Fruit fly (Drosophila melanogaster) whole organism, embryonic: ENCODE data around the gene CG10063.
A peak's percentile ranks its signal among the peaks of the same experiment; 100 is the strongest.

Experiments
- Awh ChIP-seq: fragments of 200-800 bp; sonication (Bioruptor generic); IDR thresholded peaks from 2 replicates; pipeline ENCODE4, ENCODE4 v1.3.6; 2022; ENCODE audit warnings: missing biosample characterization, missing genetic modification characterization
- B-H1 ChIP-seq: fragments of 200-800 bp; sonication (Bioruptor generic); IDR thresholded peaks from 3 replicates; pipeline ENCODE4 v1.3.6; 2022; ENCODE audit warnings: missing biosample characterization, missing genetic modification characterization
- CG10209 ChIP-seq: fragments of 200-800 bp; sonication (Bioruptor generic); optimal IDR thresholded peaks from 3 replicates; lab custom pipeline; 2017; ENCODE audit warnings: missing biosample characterization, mild to moderate bottlenecking, missing genetic modification characterization, missing genetic modification reagents
- CG10543 ChIP-seq: fragments of 200-800 bp; sonication (Bioruptor generic); optimal IDR thresholded peaks from 3 replicates; lab custom pipeline; 2017; ENCODE audit warnings: missing biosample characterization, mild to moderate bottlenecking, missing genetic modification characterization, moderate library complexity
- CG11504 ChIP-seq: fragments of 200-800 bp; sonication (Bioruptor generic); optimal IDR thresholded peaks from 3 replicates; lab custom pipeline; 2019; ENCODE audit warnings: missing biosample characterization, mild to moderate bottlenecking, missing genetic modification characterization, moderate library complexity
- CG13296 ChIP-seq: fragments of 200-800 bp; sonication (Bioruptor generic); optimal IDR thresholded peaks from 3 replicates; lab custom pipeline; 2018; ENCODE audit warnings: missing biosample characterization, mild to moderate bottlenecking, missing genetic modification characterization
- CG14860 ChIP-seq: fragments of 200-800 bp; sonication (Bioruptor generic); IDR thresholded peaks from 3 replicates; pipeline ENCODE4 v1.3.6; 2022; ENCODE audit warnings: missing biosample characterization, missing genetic modification characterization; ENCODE audit not compliant: partially characterized antibody
- CG17328 ChIP-seq: fragments of 200-800 bp; sonication (Bioruptor generic); IDR thresholded peaks from 2 replicates; pipeline ENCODE4 v1.3.6; 2022; ENCODE audit warnings: missing biosample characterization, missing genetic modification characterization
- CG2202 ChIP-seq: fragments of 200-800 bp; sonication (Bioruptor generic); optimal IDR thresholded peaks from 2 replicates; lab custom pipeline; 2018; ENCODE audit warnings: missing biosample characterization, mild to moderate bottlenecking, missing genetic modification characterization
- CG30403 ChIP-seq: fragments of 200-800 bp; sonication (Bioruptor generic); optimal IDR thresholded peaks from 3 replicates; lab custom pipeline; 2016; ENCODE audit warnings: missing biosample characterization, missing genetic modification characterization
- CG33557 ChIP-seq: fragments of 200-800 bp; sonication (Bioruptor generic); optimal IDR thresholded peaks from 2 replicates; lab custom pipeline; 2019; ENCODE audit warnings: missing biosample characterization, mild to moderate bottlenecking, missing genetic modification characterization, moderate library complexity
- CG34376 ChIP-seq: fragments of 200-800 bp; sonication (Bioruptor generic); optimal IDR thresholded peaks from 2 replicates; lab custom pipeline; 2018; ENCODE audit warnings: missing biosample characterization, mild to moderate bottlenecking, missing genetic modification characterization
- CG4707 ChIP-seq: fragments of 200-800 bp; sonication (Bioruptor generic); optimal IDR thresholded peaks from 2 replicates; lab custom pipeline; 2018; ENCODE audit warnings: missing biosample characterization, mild to moderate bottlenecking, missing genetic modification characterization, moderate library complexity
- CG4820 ChIP-seq: fragments of 200-800 bp; sonication (Bioruptor generic); optimal IDR thresholded peaks from 3 replicates; lab custom pipeline; 2016; ENCODE audit warnings: missing biosample characterization, missing genetic modification characterization
- CG6254 ChIP-seq: fragments of 200-800 bp; sonication (Bioruptor generic); optimal IDR thresholded peaks from 3 replicates; lab custom pipeline; 2017; ENCODE audit warnings: mild to moderate bottlenecking, missing biosample characterization, missing genetic modification reagents, missing genetic modification characterization
- CG7987 ChIP-seq: fragments of 200-800 bp; sonication (Bioruptor generic); optimal IDR thresholded peaks from 2 replicates; lab custom pipeline; 2018; ENCODE audit warnings: missing biosample characterization, mild to moderate bottlenecking, missing genetic modification characterization, moderate library complexity
- CG8290 ChIP-seq, 3 experiments: fragments of 200-800 bp; sonication (Bioruptor generic); optimal IDR thresholded peaks; 2 replicates each; lab custom pipeline; 2016 to 2019; ENCODE audit warnings: missing biosample characterization in 3 of 3, missing genetic modification characterization in 3 of 3, mild to moderate bottlenecking in 2 of 3, moderate library complexity in 1 of 3
- CrebB ChIP-seq: fragments of 200-800 bp; sonication (Bioruptor generic); optimal IDR thresholded peaks from 3 replicates; lab custom pipeline; 2018; ENCODE audit warnings: missing biosample characterization, mild to moderate bottlenecking, missing genetic modification characterization
- Dip2 ChIP-seq: fragments of 200-800 bp; sonication (Bioruptor generic); IDR thresholded peaks from 2 replicates; pipeline ENCODE4 v1.3.6; 2022; ENCODE audit warnings: missing biosample characterization, missing genetic modification characterization
- E2f1 ChIP-seq: fragments of 200-800 bp; sonication (Bioruptor generic); IDR thresholded peaks from 2 replicates; pipeline ENCODE4 v1.3.6; 2022; ENCODE audit warnings: missing biosample characterization, missing genetic modification characterization
- Hmr ChIP-seq: fragments of 200-800 bp; sonication (Bioruptor generic); optimal IDR thresholded peaks from 3 replicates; lab custom pipeline; 2017; ENCODE audit warnings: mild to moderate bottlenecking, missing biosample characterization, missing genetic modification reagents, missing genetic modification characterization
- NC2β ChIP-seq: fragments of 200-800 bp; sonication (Bioruptor generic); optimal IDR thresholded peaks from 2 replicates; lab custom pipeline; 2016; ENCODE audit warnings: missing biosample characterization, missing genetic modification characterization
- NfI ChIP-seq: fragments of 200-800 bp; sonication (Bioruptor generic); optimal IDR thresholded peaks from 3 replicates; lab custom pipeline; 2018; ENCODE audit warnings: missing biosample characterization, mild to moderate bottlenecking, missing genetic modification characterization, moderate library complexity
- PHDP ChIP-seq: fragments of 200-800 bp; sonication (Bioruptor generic); optimal IDR thresholded peaks from 3 replicates; lab custom pipeline; 2018; ENCODE audit warnings: missing biosample characterization, mild to moderate bottlenecking, missing genetic modification characterization, moderate library complexity
- Ptx1 ChIP-seq: fragments of 200-800 bp; sonication (Bioruptor generic); IDR thresholded peaks from 2 replicates; pipeline ENCODE4 v1.3.6; 2022; ENCODE audit warnings: missing biosample characterization, missing genetic modification characterization
- Sox102F ChIP-seq: fragments of 200-800 bp; sonication (Bioruptor generic); optimal IDR thresholded peaks from 2 replicates; lab custom pipeline; 2018; ENCODE audit warnings: missing biosample characterization, mild to moderate bottlenecking, missing genetic modification characterization, moderate library complexity
- Tbp ChIP-seq: fragments of >200 bp; optimal IDR thresholded peaks from 2 replicates; lab custom pipeline; 2018; ENCODE audit warnings: missing biosample characterization, missing genetic modification characterization
- ab ChIP-seq: fragments of 200-800 bp; sonication (Bioruptor generic); optimal IDR thresholded peaks from 2 replicates; lab custom pipeline; 2016; ENCODE audit warnings: missing biosample characterization, missing genetic modification characterization
- amos ChIP-seq: fragments of 200-800 bp; sonication (Bioruptor generic); IDR thresholded peaks from 2 replicates; pipeline ENCODE4 v1.3.6; 2022; ENCODE audit warnings: missing biosample characterization, missing genetic modification characterization; ENCODE audit not compliant: partially characterized antibody
- aop ChIP-seq: fragments of 200-800 bp; sonication (Bioruptor generic); IDR thresholded peaks from 2 replicates; pipeline ENCODE4 v1.3.6; 2022; ENCODE audit warnings: missing biosample characterization, missing genetic modification characterization
- chinmo ChIP-seq: fragments of 200-800 bp; sonication (Bioruptor generic); IDR thresholded peaks from 4 replicates; pipeline ENCODE4 v1.3.6; 2022; ENCODE audit warnings: missing biosample characterization, missing genetic modification characterization; ENCODE audit not compliant: partially characterized antibody
- crc ChIP-seq: fragments of 200-800 bp; sonication (Bioruptor generic); optimal IDR thresholded peaks from 2 replicates; lab custom pipeline; 2016; ENCODE audit warnings: missing biosample characterization, missing genetic modification characterization
- dati ChIP-seq: fragments of 200-800 bp; sonication (Bioruptor generic); IDR thresholded peaks from 2 replicates; pipeline ENCODE4 v1.3.6; 2022; ENCODE audit warnings: missing biosample characterization, missing genetic modification characterization
- ems ChIP-seq: fragments of 200-800 bp; sonication (Bioruptor generic); optimal IDR thresholded peaks from 3 replicates; lab custom pipeline; 2016; ENCODE audit warnings: missing biosample characterization, missing genetic modification characterization
- esg ChIP-seq: fragments of 200-800 bp; sonication (Bioruptor generic); conservative IDR thresholded peaks from 2 replicates; pipeline ENCODE4 v1.3.6; 2022; ENCODE audit warnings: missing biosample characterization, missing genetic modification characterization
- gt ChIP-seq: fragments of 200-800 bp; sonication (Bioruptor generic); IDR thresholded peaks from 2 replicates; pipeline ENCODE4 v1.3.6; 2022; ENCODE audit warnings: missing biosample characterization, missing genetic modification characterization
- hb ChIP-seq: fragments of 200-800 bp; sonication (Bioruptor generic); IDR thresholded peaks from 3 replicates; pipeline ENCODE4 v1.3.6; 2022; ENCODE audit warnings: missing biosample characterization, missing genetic modification characterization; ENCODE audit not compliant: partially characterized antibody
- hkb ChIP-seq, 2 experiments: fragments of 200-800 bp in 1 of 2; fragments of >200 bp in 1 of 2; sonication (Bioruptor generic) in 1 of 2; IDR thresholded peaks in 1 of 2; optimal IDR thresholded peaks in 1 of 2; 2 replicates each; pipeline versions ENCODE4 v1.3.6 to Lab custom; 2017 to 2022; ENCODE audit warnings: missing biosample characterization in 1 of 2, missing genetic modification characterization in 1 of 2
- jigr1 ChIP-seq: fragments of 200-800 bp; sonication (Bioruptor generic); IDR thresholded peaks from 3 replicates; pipeline ENCODE4 v1.3.6; 2022; ENCODE audit warnings: missing biosample characterization, missing genetic modification characterization
- jumu ChIP-seq: fragments of 200-800 bp; sonication (Bioruptor generic); optimal IDR thresholded peaks from 3 replicates; lab custom pipeline; 2016; ENCODE audit warnings: missing biosample characterization, missing genetic modification characterization
- mld ChIP-seq: fragments of 200-800 bp; sonication (Bioruptor generic); IDR thresholded peaks from 3 replicates; pipeline ENCODE4 v1.3.6; 2022; ENCODE audit warnings: missing biosample characterization, missing genetic modification characterization; ENCODE audit not compliant: partially characterized antibody
- shn ChIP-seq: fragments of 200-800 bp; sonication (Bioruptor generic); optimal IDR thresholded peaks from 3 replicates; lab custom pipeline; 2016; ENCODE audit warnings: missing biosample characterization, missing genetic modification characterization
- ttk ChIP-seq: fragments of 200-800 bp; sonication (Bioruptor generic); IDR thresholded peaks from 2 replicates; pipeline ENCODE4 v2.1.2; 2022; ENCODE audit warnings: missing biosample characterization, missing genetic modification characterization
- twi ChIP-seq: fragments of 200-800 bp; optimal IDR thresholded peaks from 2 replicates; lab custom pipeline; 2019; ENCODE audit warnings: missing biosample characterization, mild to moderate bottlenecking, missing genetic modification characterization, moderate library complexity
- tx ChIP-seq: fragments of 200-800 bp; sonication (Bioruptor generic); optimal IDR thresholded peaks from 2 replicates; lab custom pipeline; 2016; ENCODE audit warnings: missing biosample characterization, missing genetic modification characterization
- vnd ChIP-seq: fragments of 200-800 bp; sonication (Bioruptor generic); IDR thresholded peaks from 3 replicates; pipeline ENCODE4 v1.3.6; 2022; ENCODE audit warnings: missing biosample characterization, missing genetic modification characterization; ENCODE audit not compliant: partially characterized antibody
- wek ChIP-seq: fragments of 200-800 bp; sonication (Bioruptor generic); optimal IDR thresholded peaks from 3 replicates; lab custom pipeline; 2018; ENCODE audit warnings: missing biosample characterization, mild to moderate bottlenecking, missing genetic modification characterization, moderate library complexity

Gene CG10063

dm6 chr3L:6963792-6964487 lies 8.3 kb downstream of the CG10063 start (continued):
- TF ChIP-seq Tbp (GFP tag; lab: Kevin White, UChicago) (no peak), wek (peak; percentile 70), dati (GFP tag; lab: Robert Waterston, UW) (peak; percentile 44; the same call in 1 of the 2 replicates), CG7987 (GFP tag; lab: Kevin White, UChicago) (peak; percentile 14), CG17328 (GFP tag; lab: Robert Waterston, UW) (peak; percentile 63), PHDP (tag; lab: Kevin White, UChicago) (peak; percentile 86), chinmo (GFP tag; lab: Robert Waterston, UW) (no peak), crc (peak; percentile 75), CG30403 (GFP tag; lab: Kevin White, UChicago) (peak; percentile 88), E2f1 (GFP tag; lab: Robert Waterston, UW) (peak; percentile 74), CG2202 (tag; lab: Kevin White, UChicago) (peak; percentile 69), shn (GFP tag; lab: Kevin White, UChicago) (peak; percentile 68), CG10543 (no peak), CG34376 (GFP tag; lab: Kevin White, UChicago) (no peak), CG4820 (GFP tag; lab: Kevin White, UChicago) (peak; percentile 83), hb (GFP tag; lab: Robert Waterston, UW) (no peak), ab (peak; percentile 44), Hmr (GFP tag; lab: Kevin White, UChicago) (peak; percentile 80), gt (no peak), ttk (GFP tag; lab: Robert Waterston, UW) (peak; percentile 70), mld (GFP tag; lab: Robert Waterston, UW) (no peak), CG10209 (GFP tag; lab: Kevin White, UChicago) (peak; percentile 87), Ptx1 (GFP tag; lab: Robert Waterston, UW) (peak; percentile 79), CG6254 (GFP tag; lab: Kevin White, UChicago) (peak; percentile 62), Sox102F (peak; percentile 82), B-H1 (GFP tag; lab: Robert Waterston, UW) (peak; percentile 42; the same call in 1 of the 3 replicates), Dip2 (GFP tag; lab: Robert Waterston, UW) (no peak), CrebB (tag; lab: Kevin White, UChicago) (peak; percentile 56), twi (tag; lab: Kevin White, UChicago) (peak; percentile 54), jumu (GFP tag; lab: Kevin White, UChicago) (peak; percentile 75), CG4707 (GFP tag; lab: Kevin White, UChicago) (peak; percentile 56), ems (GFP tag; lab: Kevin White, UChicago) (peak; percentile 68), CG8290 (GFP tag; optimal IDR thresholded peaks at IDR 0.05; lab: Kevin White, UChicago) (peak; percentile 38), CG8290 (tag; optimal IDR thresholded peaks at IDR 0.05; lab: Kevin White, UChicago) (peak in 1 of 2 experiments; percentile 85), CG13296 (GFP tag; lab: Kevin White, UChicago) (peak; percentile 71), jigr1 (GFP tag; lab: Robert Waterston, UW) (peak; percentile 10; the same call in 1 of the 3 replicates), CG14860 (GFP tag; lab: Robert Waterston, UW) (no peak), NfI (GFP tag; lab: Kevin White, UChicago) (peak; percentile 81), aop (GFP tag; lab: Robert Waterston, UW) (0 out of 2 replicates have a peak, but pooled peaks have one; percentile 2), hkb (optimal IDR thresholded peaks at IDR 0.05; lab: Kevin White, UChicago) (no peak), hkb (GFP tag; IDR thresholded peaks at IDR 0.05; lab: Robert Waterston, UW) (peak; percentile 70; the same call in 1 of the 2 replicates), esg (GFP tag; lab: Robert Waterston, UW) (peak; percentile 62), amos (GFP tag; lab: Robert Waterston, UW) (no peak), vnd (GFP tag; lab: Robert Waterston, UW) (no peak), NC2β (GFP tag; lab: Kevin White, UChicago) (peak; percentile 76), CG33557 (GFP tag; lab: Kevin White, UChicago) (peak; percentile 77), tx (GFP tag; lab: Kevin White, UChicago) (peak; percentile 78), CG11504 (tag; lab: Kevin White, UChicago) (peak; percentile 86), Awh (GFP tag; lab: Robert Waterston, UW) (peak; percentile 65; the same call in 1 of the 2 replicates)
